Fruit fly (Drosophila melanogaster): ENCODE measurements around the gene Sytbeta.

DNA sequence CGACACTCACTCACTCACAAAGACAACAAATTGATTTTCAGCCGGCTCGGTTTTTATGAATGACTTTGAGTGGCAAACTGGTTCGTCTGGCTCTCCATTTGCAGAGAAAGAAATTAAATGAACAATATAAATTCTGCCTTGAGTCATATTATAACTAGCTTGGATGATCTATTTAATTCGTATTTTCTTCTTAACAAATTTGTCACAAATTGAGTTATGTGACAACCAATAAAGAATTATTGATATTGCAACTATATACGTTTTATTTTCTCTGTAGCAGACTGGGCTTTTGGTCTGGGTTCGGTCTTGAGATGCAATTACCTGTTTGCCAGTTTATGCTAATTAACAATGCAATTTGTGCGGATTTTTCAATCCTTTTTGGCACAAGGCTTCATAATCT lies 58.0 kb downstream of the Sytbeta start:
- no peak for TF ChIP-seq CTCF (optimal IDR thresholded peaks at IDR 0.05)
- TF ChIP-seq CG8478 (optimal IDR thresholded peaks at IDR 0.05) = no peak
